Fruit fly (Drosophila melanogaster) whole organism, wandering third instar larva: ENCODE data around the gene CG4887.

ENCODE experiments used
- Abd-B ChIP-seq: fragments of >200 bp; optimal IDR thresholded peaks from 2 replicates; lab custom pipeline; 2017; ENCODE audit warnings: missing biosample characterization, missing genetic modification characterization
- CG32264 ChIP-seq: fragments of 200-800 bp; sonication (Bioruptor generic); optimal IDR thresholded peaks from 2 replicates; lab custom pipeline; 2016; ENCODE audit warnings: missing biosample characterization, missing genetic modification characterization
- CG9705 ChIP-seq: fragments of 200-800 bp; sonication (Bioruptor generic); optimal IDR thresholded peaks from 2 replicates; lab custom pipeline; 2018; ENCODE audit warnings: missing biosample characterization, mild to moderate bottlenecking, missing genetic modification characterization
- Dfd ChIP-seq: fragments of >200 bp; optimal IDR thresholded peaks from 2 replicates; lab custom pipeline; 2017; ENCODE audit warnings: missing biosample characterization, missing genetic modification characterization
- Dif ChIP-seq: fragments of 200-275, 200-300 bp; sonication (Bioruptor generic); optimal IDR thresholded peaks from 2 replicates; lab custom pipeline; 2018; ENCODE audit warnings: missing biosample characterization, missing genetic modification characterization; ENCODE audit not compliant: partially characterized antibody
- HLH106 ChIP-seq: fragments of 200-800 bp; optimal IDR thresholded peaks from 3 replicates; lab custom pipeline; 2019; ENCODE audit warnings: missing biosample characterization, mild to moderate bottlenecking, missing genetic modification characterization, moderate library complexity
- Hnf4 ChIP-seq: fragments of 200-800 bp; sonication (Bioruptor generic); optimal IDR thresholded peaks from 2 replicates; lab custom pipeline; 2016; ENCODE audit warnings: missing biosample characterization, mild to moderate bottlenecking, missing genetic modification characterization
- Hr78 ChIP-seq: fragments of >200 bp; optimal IDR thresholded peaks from 2 replicates; lab custom pipeline; 2017; ENCODE audit warnings: missing biosample characterization, missing genetic modification characterization
- Hr83 ChIP-seq: fragments of 200-300 bp; sonication (Bioruptor generic); optimal IDR thresholded peaks from 2 replicates; lab custom pipeline; 2016; ENCODE audit warnings: missing biosample characterization, mild to moderate bottlenecking, missing genetic modification characterization, moderate library complexity; ENCODE audit not compliant: poor library complexity, severe bottlenecking
- Jra ChIP-seq: sonication (Bioruptor generic); optimal IDR thresholded peaks from 2 replicates; lab custom pipeline; 2016; ENCODE audit warnings: missing biosample characterization, missing genetic modification characterization
- Myc ChIP-seq: fragments of >200 bp; optimal IDR thresholded peaks from 2 replicates; lab custom pipeline; 2017
- OdsH ChIP-seq: fragments of 200-800 bp; sonication (Bioruptor generic); optimal IDR thresholded peaks from 2 replicates; lab custom pipeline; 2016; ENCODE audit warnings: missing biosample characterization, mild to moderate bottlenecking, missing genetic modification characterization
- Rel ChIP-seq, 2 experiments: fragments of 200-800 bp; sonication (Bioruptor generic) in 1 of 2; optimal IDR thresholded peaks; 2 replicates in 1 of 2; 3 replicates in 1 of 2; lab custom pipeline; 2016 to 2019; ENCODE audit warnings: mild to moderate bottlenecking in 2 of 2, missing biosample characterization in 2 of 2, missing genetic modification characterization in 2 of 2, moderate library complexity in 1 of 2
- Sp1 ChIP-seq: fragments of 200-800 bp; sonication (Bioruptor generic); optimal IDR thresholded peaks from 3 replicates; lab custom pipeline; 2019; ENCODE audit warnings: missing biosample characterization, mild to moderate bottlenecking, missing genetic modification characterization, moderate library complexity
- Vsx2 ChIP-seq: fragments of 200-300, 225-300 bp; sonication (Bioruptor generic); optimal IDR thresholded peaks from 2 replicates; lab custom pipeline; 2018; ENCODE audit warnings: missing biosample characterization, missing genetic modification characterization; ENCODE audit not compliant: partially characterized antibody
- dl ChIP-seq, 2 experiments: fragments of 175-275, 200-275 bp in 1 of 2; fragments of 200-275 bp in 1 of 2; sonication (Bioruptor generic); optimal IDR thresholded peaks; lab custom pipeline; 2018; ENCODE audit warnings: mild to moderate bottlenecking in 2 of 2, missing biosample characterization in 2 of 2, missing genetic modification characterization in 2 of 2, moderate library complexity in 2 of 2; ENCODE audit not compliant: partially characterized antibody in 2 of 2, insufficient read depth in 1 of 2
- dmrt93B ChIP-seq: fragments of 200-800 bp; sonication (Bioruptor generic); optimal IDR thresholded peaks from 2 replicates; lab custom pipeline; 2018; ENCODE audit warnings: missing biosample characterization, mild to moderate bottlenecking, missing genetic modification characterization
- dsf ChIP-seq: sonication (Bioruptor generic); optimal IDR thresholded peaks from 2 replicates; lab custom pipeline; 2016; ENCODE audit warnings: missing biosample characterization, missing genetic modification characterization, borderline replicate concordance
- ey ChIP-seq: fragments of 200-800 bp; sonication (Bioruptor generic); optimal IDR thresholded peaks from 2 replicates; lab custom pipeline; 2016; ENCODE audit warnings: missing biosample characterization, missing genetic modification characterization
- foxo ChIP-seq, 2 experiments: fragments of 200-800 bp; sonication (Bioruptor generic); optimal IDR thresholded peaks; 2 replicates in 1 of 2; 3 replicates in 1 of 2; lab custom pipeline; 2016 to 2017; ENCODE audit warnings: missing biosample characterization in 2 of 2, missing genetic modification characterization in 2 of 2
- fru ChIP-seq: fragments of 200-800 bp; sonication (Bioruptor generic); optimal IDR thresholded peaks from 3 replicates; lab custom pipeline; 2016; ENCODE audit warnings: missing biosample characterization, mild to moderate bottlenecking, missing genetic modification characterization
- h ChIP-seq: fragments of 200-800 bp; sonication (Bioruptor generic); optimal IDR thresholded peaks from 3 replicates; lab custom pipeline; 2016; ENCODE audit warnings: missing biosample characterization, mild to moderate bottlenecking, missing genetic modification characterization
- psq ChIP-seq: fragments of 200-800 bp; sonication (Bioruptor generic); optimal IDR thresholded peaks from 3 replicates; lab custom pipeline; 2017; ENCODE audit warnings: missing biosample characterization, mild to moderate bottlenecking, missing genetic modification characterization, moderate library complexity
- rgr ChIP-seq: fragments of 200-800 bp; sonication (Bioruptor generic); optimal IDR thresholded peaks from 3 replicates; lab custom pipeline; 2016; ENCODE audit warnings: missing biosample characterization, mild to moderate bottlenecking, missing genetic modification characterization
- sage ChIP-seq: fragments of 200-800 bp; sonication (Bioruptor generic); optimal IDR thresholded peaks from 2 replicates; lab custom pipeline; 2016; ENCODE audit warnings: missing biosample characterization, mild to moderate bottlenecking, missing genetic modification characterization
- sv ChIP-seq: fragments of 200-800 bp; sonication (Bioruptor generic); optimal IDR thresholded peaks from 3 replicates; lab custom pipeline; 2016; ENCODE audit warnings: missing biosample characterization, missing genetic modification characterization

Gene CG4887

dm6 chr2L:1177522-1177921 lies 4.7 kb downstream of the CG4887 start, which contains the start of gene CG4896:
Gene CG4896, plus strand, starts transcription at chr2L:1177690.
- TF ChIP-seq dl (GFP tag; optimal IDR thresholded peaks at IDR 0.05; lab: Kevin White, UChicago; ENCODE audit: insufficient read depth in 1 of 2, partially characterized antibody in 2 of 2) = no peak
- no peak for TF ChIP-seq Rel (GFP tag; optimal IDR thresholded peaks at IDR 0.05; lab: Kevin White, UChicago)
- TF ChIP-seq Rel (tag; optimal IDR thresholded peaks at IDR 0.05; lab: Kevin White, UChicago) = peak; percentile 86
- peak; percentile 36 for TF ChIP-seq Hr83
- TF ChIP-seq, all 38 proteins: peak for 2

- TF ChIP-seq sv (GFP tag; lab: Kevin White, UChicago) (no peak), Rel (GFP tag; optimal IDR thresholded peaks at IDR 0.05; lab: Kevin White, UChicago) (no peak), Rel (tag; optimal IDR thresholded peaks at IDR 0.05; lab: Kevin White, UChicago) (peak; percentile 81), dsf (no peak)
- TF ChIP-seq, all 38 proteins: peak for 1
Measured at dm6 chr2L:1183799-1184198, 11.0 kb downstream of the CG4887 start, which contains the start of the genes CG5126 and Tgt. Gene CG5126, minus strand, starts transcription at chr2L:1184020. Gene Tgt, plus strand, starts transcription at chr2L:1184065.

- TF ChIP-seq rgr = peak; percentile 75
- peak in 1 of 2 experiments; percentile 79 for TF ChIP-seq foxo (GFP tag; optimal IDR thresholded peaks at IDR 0.05; lab: Kevin White, UChicago)
- no peak for TF ChIP-seq dsf
- TF ChIP-seq HLH106 (tag; lab: Kevin White, UChicago) = peak; percentile 83
- peak; percentile 14 for TF ChIP-seq fru (GFP tag; lab: Kevin White, UChicago)
- no peak for TF ChIP-seq Rel (GFP tag; optimal IDR thresholded peaks at IDR 0.05; lab: Kevin White, UChicago)
- peak; percentile 78 for TF ChIP-seq Rel (tag; optimal IDR thresholded peaks at IDR 0.05; lab: Kevin White, UChicago)
- no peak for TF ChIP-seq Jra (GFP tag; lab: Kevin White, UChicago)
- peak; percentile 79 for TF ChIP-seq psq (GFP tag; lab: Kevin White, UChicago)
- TF ChIP-seq sv (GFP tag; lab: Kevin White, UChicago) = peak; percentile 64
- peak; percentile 62 for TF ChIP-seq ey (GFP tag; lab: Kevin White, UChicago)
- no peak for TF ChIP-seq Dfd (GFP tag; lab: Kevin White, UChicago)
- TF ChIP-seq Sp1 = peak; percentile 62
- TF ChIP-seq Hnf4 (GFP tag; lab: Kevin White, UChicago) = no peak
- TF ChIP-seq dl (GFP tag; optimal IDR thresholded peaks at IDR 0.05; lab: Kevin White, UChicago; ENCODE audit: insufficient read depth in 1 of 2, partially characterized antibody in 2 of 2) = peak in 1 of 2 experiments; percentile 94
- TF ChIP-seq Abd-B (GFP tag; lab: Kevin White, UChicago) = no peak
- TF ChIP-seq dmrt93B (GFP tag; lab: Kevin White, UChicago) = no peak
- no peak for TF ChIP-seq Vsx2 (GFP tag; lab: Kevin White, UChicago)
- peak; percentile 95 for TF ChIP-seq Dif (GFP tag; lab: Kevin White, UChicago)
- TF ChIP-seq h (GFP tag; lab: Kevin White, UChicago) = peak; percentile 80
- TF ChIP-seq CG32264 = peak; percentile 38
- peak; percentile 75 for TF ChIP-seq OdsH
- TF ChIP-seq CG9705 (GFP tag; lab: Kevin White, UChicago) = peak; percentile 60
- peak; percentile 58 for TF ChIP-seq Hr83
- TF ChIP-seq, all 38 proteins: peak for 16
Measured at dm6 chr2L:1185642-1186497, 13.1 kb downstream of the CG4887 start, which contains the start of gene CG5001. Gene CG5001, plus strand, starts transcription at chr2L:1185757.

- TF ChIP-seq CG9705 (GFP tag; lab: Kevin White, UChicago) = no peak
- no peak for TF ChIP-seq Hr83
- TF ChIP-seq Hr78 (GFP tag; lab: Kevin White, UChicago) = no peak
- no peak for TF ChIP-seq Sp1
- TF ChIP-seq Hnf4 (GFP tag; lab: Kevin White, UChicago) = no peak
- no peak for TF ChIP-seq HLH106 (tag; lab: Kevin White, UChicago)
- TF ChIP-seq Dif (GFP tag; lab: Kevin White, UChicago) = no peak
- TF ChIP-seq Myc (lab: Kevin White, UChicago) = no peak
- TF ChIP-seq foxo (GFP tag; optimal IDR thresholded peaks at IDR 0.05; lab: Kevin White, UChicago) = no peak
- no peak for TF ChIP-seq sage (GFP tag; lab: Kevin White, UChicago)
- no peak for TF ChIP-seq Dfd (GFP tag; lab: Kevin White, UChicago)
- no peak for TF ChIP-seq Abd-B (GFP tag; lab: Kevin White, UChicago)
Measured at dm6 chr2L:1199166-1199565, 26.4 kb downstream of the CG4887 start, which contains the start of the genes CG5139 and CG43348. Gene CG5139, minus strand, starts transcription at chr2L:1199266. Gene CG43348, plus strand, starts transcription at chr2L:1199412.
